Worm (Caenorhabditis elegans): Measurements from ENCODE around the gene Y82E9BL.12.

The Y82E9BL.12 gene

ce11 chrIII:1308209-1308608 is 778 bp upstream of the Y82E9BL.12 start, which contains the start of gene fbxa-79:
TSS of gene fbxa-79 (minus strand) at chrIII:1308294.
- TF ChIP-seq unc-55 (GFP tag; optimal IDR thresholded peaks at IDR 0.05) (peak; percentile 13), nhr-10 (tag; optimal IDR thresholded peaks at IDR 0.05) (no peak), ztf-1 (GFP tag; conservative IDR thresholded peaks at IDR 0.05) (no peak), zag-1 (tag; optimal IDR thresholded peaks at IDR 0.05) (no peak), snpc-4 (tag; optimal IDR thresholded peaks at IDR 0.05) (no peak), lin-11 (tag; optimal IDR thresholded peaks at IDR 0.05) (no peak), ceh-82 (tag; optimal IDR thresholded peaks at IDR 0.05) (no peak), Y55F3AM.14 (GFP tag; optimal IDR thresholded peaks at IDR 0.05) (no peak), ZK546.5 (tag; optimal IDR thresholded peaks at IDR 0.05) (no peak), fos-1 (tag; optimal IDR thresholded peaks at IDR 0.05) (peak; percentile 66), nhr-77 (tag; optimal IDR thresholded peaks at IDR 0.05) (no peak), F13H6.1 (tag; optimal IDR thresholded peaks at IDR 0.05) (no peak), mab-5 (tag; optimal IDR thresholded peaks at IDR 0.05) (no peak), skn-1 (tag; optimal IDR thresholded peaks at IDR 0.05) (no peak), sma-9 (GFP tag; optimal IDR thresholded peaks at IDR 0.05) (peak; percentile 13), sma-9 (tag; optimal IDR thresholded peaks at IDR 0.05) (no peak), nhr-129 (tag; optimal IDR thresholded peaks at IDR 0.05) (peak; percentile 80), ztf-11 (tag; optimal IDR thresholded peaks at IDR 0.05) (no peak)

- TF ChIP-seq ztf-11 (tag; optimal IDR thresholded peaks at IDR 0.05) (no peak), Y55F3AM.14 (GFP tag; optimal IDR thresholded peaks at IDR 0.05) (no peak), sem-4 (tag; optimal IDR thresholded peaks at IDR 0.05) (no peak), alr-1 (tag; optimal IDR thresholded peaks at IDR 0.05) (no peak), egl-27 (tag; optimal IDR thresholded peaks at IDR 0.05) (no peak), sma-9 (GFP tag; optimal IDR thresholded peaks at IDR 0.05) (no peak), sma-9 (tag; optimal IDR thresholded peaks at IDR 0.05) (no peak), unc-55 (GFP tag; optimal IDR thresholded peaks at IDR 0.05) (no peak), unc-62 (GFP tag; optimal IDR thresholded peaks at IDR 0.05) (no peak), nhr-6 (tag; optimal IDR thresholded peaks at IDR 0.05) (no peak), nhr-23 (tag; optimal IDR thresholded peaks at IDR 0.05) (no peak), lin-13 (GFP tag; optimal IDR thresholded peaks at IDR 0.05) (no peak), ama-1 (optimal IDR thresholded peaks at IDR 0.05) (no peak), ceh-82 (tag; optimal IDR thresholded peaks at IDR 0.05) (no peak), snpc-4 (tag; optimal IDR thresholded peaks at IDR 0.05) (no peak), nhr-77 (tag; optimal IDR thresholded peaks at IDR 0.05) (no peak)
Observed at ce11 chrIII:1311367-1311766, 2.4 kb downstream of the Y82E9BL.12 start.

DNA sequence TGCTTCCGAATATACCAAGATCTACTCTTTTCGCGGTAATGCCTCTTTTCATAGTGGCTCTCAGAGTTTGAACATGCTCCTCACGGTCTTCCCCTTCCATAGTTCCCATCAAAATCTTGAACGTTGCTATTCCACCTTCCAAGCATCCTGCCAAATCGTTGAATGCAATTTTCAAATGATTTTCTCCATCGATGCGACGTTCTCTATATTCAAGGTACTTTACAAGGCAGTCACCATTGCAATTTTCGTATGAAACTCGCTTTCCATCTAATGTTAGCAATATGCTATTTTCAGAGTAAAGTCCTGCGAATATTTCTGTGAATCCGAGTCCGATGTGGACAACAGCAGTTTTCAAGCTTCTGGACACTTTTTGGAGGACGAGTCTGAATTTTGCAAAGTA is 5.3 kb downstream of the Y82E9BL.12 start:
- TF ChIP-seq ztf-4 (tag; optimal IDR thresholded peaks at IDR 0.05) = no peak
- no peak for TF ChIP-seq ceh-82 (tag; optimal IDR thresholded peaks at IDR 0.05)
- TF ChIP-seq nhr-6 (tag; optimal IDR thresholded peaks at IDR 0.05) = no peak
- no peak for TF ChIP-seq elt-3 (tag; optimal IDR thresholded peaks at IDR 0.05)
- TF ChIP-seq nhr-77 (tag; optimal IDR thresholded peaks at IDR 0.05) = no peak
- TF ChIP-seq egl-27 (tag; optimal IDR thresholded peaks at IDR 0.05) = no peak
- no peak for TF ChIP-seq ceh-16 (tag; optimal IDR thresholded peaks at IDR 0.05)
- TF ChIP-seq crh-2 (tag; optimal IDR thresholded peaks at IDR 0.05) = no peak
- TF ChIP-seq nhr-23 (tag; optimal IDR thresholded peaks at IDR 0.05) = no peak
- no peak for TF ChIP-seq nhr-25 (tag; optimal IDR thresholded peaks at IDR 0.05)
- no peak for TF ChIP-seq lin-13 (GFP tag; optimal IDR thresholded peaks at IDR 0.05)
- no peak for TF ChIP-seq dmd-4 (tag; optimal IDR thresholded peaks at IDR 0.05)

ce11 chrIII:1315038-1315437 is 6.1 kb downstream of the Y82E9BL.12 start, which contains the start of the genes fbxa-80 and fbxa-19:
TSS of gene fbxa-80 (minus strand) at chrIII:1315210.
TSS of gene fbxa-19 (plus strand) at chrIII:1315401.
- TF ChIP-seq lin-39 (tag; optimal IDR thresholded peaks at IDR 0.05) (no peak), fos-1 (tag; optimal IDR thresholded peaks at IDR 0.05) (peak; percentile 78), nhr-25 (tag; optimal IDR thresholded peaks at IDR 0.05) (no peak), sem-4 (tag; optimal IDR thresholded peaks at IDR 0.05) (no peak)

DNA sequence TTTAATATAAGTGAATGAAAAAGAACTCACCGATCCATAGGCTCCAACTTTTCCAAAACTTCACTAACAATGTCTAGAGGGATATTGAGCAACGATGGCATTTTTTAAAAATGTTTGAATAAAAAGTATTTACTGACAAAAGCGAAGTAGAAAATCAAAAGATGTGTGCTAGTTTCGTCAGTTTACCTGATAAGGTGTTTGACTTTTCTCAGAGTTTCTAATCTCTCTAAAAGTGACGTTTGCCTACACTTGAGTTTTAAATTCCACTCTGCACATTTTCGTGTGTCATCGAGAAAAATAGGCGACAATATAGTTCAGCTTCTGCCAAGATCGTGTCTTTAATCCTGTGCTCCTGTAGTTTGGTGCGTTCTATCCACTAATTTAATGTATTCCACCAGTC is 12.6 kb downstream of the Y82E9BL.12 start, which contains the start of gene fbxa-15:
Gene fbxa-15, minus strand, starts transcription at position 101 of the 400 bp plus-strand sequence.
- TF ChIP-seq dmd-4 (tag; optimal IDR thresholded peaks at IDR 0.05) = no peak
- TF ChIP-seq fos-1 (tag; optimal IDR thresholded peaks at IDR 0.05) = peak; percentile 23

DNA sequence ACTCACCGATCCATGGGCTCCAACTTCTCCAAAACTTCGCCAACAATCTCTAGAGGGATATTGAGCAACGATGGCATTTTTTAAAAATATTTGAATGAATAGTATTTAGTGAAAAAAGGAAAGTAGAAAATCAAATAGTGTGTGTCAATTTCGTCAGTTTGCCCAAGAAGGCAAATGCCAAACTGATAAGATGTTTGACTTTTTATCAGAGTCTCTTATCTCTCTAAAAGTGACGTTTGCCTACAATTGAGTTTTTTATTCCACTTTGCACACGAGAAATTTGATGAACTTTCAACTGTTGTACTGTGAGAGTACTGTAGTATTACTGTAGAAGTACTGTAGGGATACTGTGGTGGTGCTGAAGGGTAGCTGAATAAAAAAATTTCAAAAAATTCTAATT is 14.6 kb downstream of the Y82E9BL.12 start:
- TF ChIP-seq nhr-237 (tag; optimal IDR thresholded peaks at IDR 0.05) (no peak), fos-1 (tag; optimal IDR thresholded peaks at IDR 0.05) (peak; percentile 89), sma-9 (GFP tag; optimal IDR thresholded peaks at IDR 0.05) (peak; percentile 42), sma-9 (tag; optimal IDR thresholded peaks at IDR 0.05) (no peak), crh-2 (tag; optimal IDR thresholded peaks at IDR 0.05) (peak; percentile 1), ztf-4 (tag; optimal IDR thresholded peaks at IDR 0.05) (no peak)
